Worm (Caenorhabditis elegans): ENCODE data around the gene ceh-74.

DNA sequence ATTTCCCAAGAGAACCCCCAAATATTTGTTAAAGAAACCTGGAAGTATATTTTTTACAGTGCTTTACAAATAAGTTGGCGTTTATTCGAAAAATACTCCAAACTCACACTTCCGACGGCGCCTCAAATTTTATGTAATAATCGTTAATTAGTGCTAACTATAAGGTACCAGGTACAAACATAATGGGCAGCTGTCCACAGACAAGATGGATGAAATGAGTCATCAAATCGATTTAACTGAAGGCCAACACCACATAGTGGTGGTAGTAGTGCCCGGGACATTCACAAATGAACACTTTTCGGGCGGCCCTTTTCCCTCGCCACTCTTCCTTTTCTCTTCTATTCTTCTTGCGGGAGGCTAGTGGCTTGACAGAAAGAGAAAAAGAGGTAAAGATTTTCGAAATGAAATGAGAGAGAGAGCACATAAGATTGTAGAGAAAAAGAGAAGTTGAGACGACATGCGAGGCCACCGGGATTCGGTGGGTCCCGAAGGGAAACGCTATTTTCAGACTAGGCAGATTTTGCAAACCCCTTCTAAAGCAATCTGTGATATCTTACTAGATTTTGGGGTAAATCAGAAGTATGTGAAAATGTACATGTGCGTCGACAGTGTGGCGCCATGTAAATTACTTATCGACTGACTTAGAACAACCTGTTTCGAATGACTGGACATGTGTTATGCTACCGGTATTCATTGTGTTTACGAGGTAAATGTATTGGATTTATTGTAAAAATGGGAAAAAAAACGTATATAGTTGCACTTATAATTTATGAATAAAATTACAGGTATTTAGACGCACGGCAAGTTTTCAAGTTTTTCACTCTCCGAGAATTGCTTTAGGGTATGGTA lies 38.4 kb upstream of the ceh-74 start:
- TF ChIP-seq nhr-80 (tag; optimal IDR thresholded peaks at IDR 0.05) (no peak), ztf-22 (GFP tag; optimal IDR thresholded peaks at IDR 0.05) (no peak), sptf-2 (GFP tag; optimal IDR thresholded peaks at IDR 0.05) (no peak)
